Worm (Caenorhabditis elegans): ENCODE data around the gene C32D5.11.

C32D5.11 gene

DNA sequence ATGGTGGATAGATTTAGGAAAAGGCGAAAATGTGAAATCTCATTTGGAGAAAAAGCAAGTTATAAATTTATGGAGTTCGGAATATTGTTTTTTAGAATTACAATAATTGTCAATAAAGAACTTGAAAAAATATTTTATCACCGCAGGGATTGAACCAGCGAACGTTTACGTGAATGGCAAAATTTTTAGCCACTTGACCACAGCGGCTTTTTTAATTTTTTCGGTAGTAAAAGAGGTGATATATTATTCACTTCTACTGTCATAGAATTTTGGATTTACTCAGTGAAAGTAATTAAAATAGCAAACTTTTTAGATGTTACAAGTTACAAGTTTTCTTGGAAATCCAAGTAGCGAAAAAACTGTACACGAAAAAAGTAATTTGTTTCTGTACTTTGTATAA, 3.0 kb upstream of the C32D5.11 start:
- TF ChIP-seq ceh-14 (tag; optimal IDR thresholded peaks at IDR 0.05), result no peak
- TF ChIP-seq odd-2 (tag; optimal IDR thresholded peaks at IDR 0.05), result no peak
- TF ChIP-seq ceh-2 (tag; optimal IDR thresholded peaks at IDR 0.05), result no peak
- no peak for TF ChIP-seq hlh-8 (tag; optimal IDR thresholded peaks at IDR 0.05)
- TF ChIP-seq pha-4 (tag; optimal IDR thresholded peaks at IDR 0.05), result no peak
- TF ChIP-seq pax-1 (tag; optimal IDR thresholded peaks at IDR 0.05), result no peak
- TF ChIP-seq ceh-19 (GFP tag; optimal IDR thresholded peaks at IDR 0.05), result no peak
- TF ChIP-seq K02D7.2 (tag; optimal IDR thresholded peaks at IDR 0.05), result no peak
- TF ChIP-seq sox-2 (GFP tag; IDR thresholded peaks at IDR 0.05), result no peak
- no peak for TF ChIP-seq ceh-22 (tag; optimal IDR thresholded peaks at IDR 0.05)
- TF ChIP-seq pat-9 (tag; optimal IDR thresholded peaks at IDR 0.05), result no peak
- no peak for TF ChIP-seq pha-2 (tag; optimal IDR thresholded peaks at IDR 0.05)
- no peak for TF ChIP-seq C38D4.7 (GFP tag; optimal IDR thresholded peaks at IDR 0.05)
- TF ChIP-seq ceh-45 (GFP tag; IDR thresholded peaks at IDR 0.05), result no peak
- no peak for TF ChIP-seq K09A11.1 (tag; optimal IDR thresholded peaks at IDR 0.05; ENCODE audit: insufficient read depth)
- TF ChIP-seq ceh-31 (tag; optimal IDR thresholded peaks at IDR 0.05), result no peak
- TF ChIP-seq hlh-6 (tag; optimal IDR thresholded peaks at IDR 0.05), result no peak
- TF ChIP-seq tbx-2 (tag; optimal IDR thresholded peaks at IDR 0.05), result no peak
- TF ChIP-seq unc-55 (GFP tag; optimal IDR thresholded peaks at IDR 0.05), result no peak
- TF ChIP-seq ama-1 (optimal IDR thresholded peaks at IDR 0.05), result no peak

- TF ChIP-seq hlh-30 (tag; optimal IDR thresholded peaks at IDR 0.05; ENCODE audit: insufficient read depth) (no peak), ceh-30 (tag; optimal IDR thresholded peaks at IDR 0.05) (no peak), ceh-31 (tag; optimal IDR thresholded peaks at IDR 0.05) (no peak), rnt-1 (tag; optimal IDR thresholded peaks at IDR 0.05) (no peak), lim-6 (tag; optimal IDR thresholded peaks at IDR 0.05) (no peak), che-1 (tag; optimal IDR thresholded peaks at IDR 0.05) (no peak), nfya-1 (tag; optimal IDR thresholded peaks at IDR 0.05) (no peak), unc-86 (tag; optimal IDR thresholded peaks at IDR 0.05) (no peak), pros-1 (tag; optimal IDR thresholded peaks at IDR 0.05) (no peak), dve-1 (tag; optimal IDR thresholded peaks at IDR 0.05) (no peak), nhr-232 (tag; optimal IDR thresholded peaks at IDR 0.05) (no peak), F13H6.1 (tag; optimal IDR thresholded peaks at IDR 0.05) (no peak), zip-5 (tag; optimal IDR thresholded peaks at IDR 0.05) (no peak), ceh-19 (GFP tag; optimal IDR thresholded peaks at IDR 0.05) (no peak), nhr-11 (tag; optimal IDR thresholded peaks at IDR 0.05) (no peak), unc-3 (GFP tag; conservative IDR thresholded peaks at IDR 0.05) (no peak), unc-3 (tag; optimal IDR thresholded peaks at IDR 0.05) (no peak), ceh-45 (GFP tag; IDR thresholded peaks at IDR 0.05) (no peak), ceh-18 (tag; optimal IDR thresholded peaks at IDR 0.05) (no peak)
Measured at ce11 chrII:6351887-6352286, 3.4 kb downstream of the C32D5.11 start, which contains the start of gene C32D5.10. Gene C32D5.10, minus strand, starts transcription at chrII:6351987.

DNA sequence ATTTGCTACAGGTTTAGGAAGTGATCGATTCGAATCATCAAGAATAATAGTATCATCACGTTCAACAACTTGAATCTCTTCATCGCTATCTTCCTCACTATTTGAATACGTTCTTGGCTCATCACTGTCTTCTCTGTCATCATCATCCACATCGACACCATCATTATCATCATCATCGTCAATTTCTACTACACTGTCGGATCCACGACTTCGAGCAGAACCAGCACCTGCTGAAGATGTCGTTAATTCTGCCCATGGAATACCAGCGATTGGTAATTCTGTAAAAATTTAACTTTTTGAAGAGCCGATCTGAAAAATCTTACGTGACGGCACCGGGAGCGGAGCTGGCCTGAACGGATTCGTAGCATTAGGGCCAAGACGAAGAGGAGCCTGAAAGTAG, 5.3 kb downstream of the C32D5.11 start:
- no peak for TF ChIP-seq fkh-6 (tag; optimal IDR thresholded peaks at IDR 0.05)
- no peak for TF ChIP-seq ref-2 (tag; optimal IDR thresholded peaks at IDR 0.05)
- TF ChIP-seq hlh-8 (tag; optimal IDR thresholded peaks at IDR 0.05), result no peak
- no peak for TF ChIP-seq ets-4 (tag; optimal IDR thresholded peaks at IDR 0.05)
- TF ChIP-seq lim-6 (tag; optimal IDR thresholded peaks at IDR 0.05), result no peak
- no peak for TF ChIP-seq ttx-3 (tag; optimal IDR thresholded peaks at IDR 0.05)
- no peak for TF ChIP-seq ceh-9 (tag; optimal IDR thresholded peaks at IDR 0.05)
- no peak for TF ChIP-seq C08G9.2 (tag; optimal IDR thresholded peaks at IDR 0.05)
- no peak for TF ChIP-seq fkh-10 (GFP tag; optimal IDR thresholded peaks at IDR 0.05)
- no peak for TF ChIP-seq hlh-13 (GFP tag; optimal IDR thresholded peaks at IDR 0.05)
- TF ChIP-seq ceh-19 (GFP tag; optimal IDR thresholded peaks at IDR 0.05), result no peak
- no peak for TF ChIP-seq F13H6.1 (tag; optimal IDR thresholded peaks at IDR 0.05)
- no peak for TF ChIP-seq ceh-2 (tag; optimal IDR thresholded peaks at IDR 0.05)
- no peak for TF ChIP-seq ceh-6 (GFP tag; optimal IDR thresholded peaks at IDR 0.05)
- no peak for TF ChIP-seq pax-1 (tag; optimal IDR thresholded peaks at IDR 0.05)
- TF ChIP-seq elt-4 (tag; optimal IDR thresholded peaks at IDR 0.05), result no peak

Data from whole organism, late embryonic.